Worm (Caenorhabditis elegans) whole organism, midembryonic: ENCODE measurements around the gene his-41.

Experiments
- T22C8.4 ChIP-seq: fragments of 200-800 bp; sonication (Bioruptor generic); IDR thresholded peaks from 2 replicates; pipeline ENCODE4 v1.3.6; 2022; ENCODE audit warnings: missing genetic modification characterization, missing compliant biosample characterization
- med-1 ChIP-seq: sonication (generic microtip); optimal IDR thresholded peaks from 2 replicates; lab custom pipeline; 2017; ENCODE audit warnings: missing genetic modification characterization, mild to moderate bottlenecking, missing compliant biosample characterization, antibody characterized with exemption, missing genetic modification reagents; ENCODE audit not compliant: insufficient read depth
- ref-1 ChIP-seq: fragments of 200-800 bp; sonication (Bioruptor generic); conservative IDR thresholded peaks from 2 replicates; pipeline ENCODE4 v1.3.6; 2022; ENCODE audit warnings: missing genetic modification reagents, missing genetic modification characterization, missing compliant biosample characterization

- no peak for TF ChIP-seq T22C8.4 (GFP tag; lab: Robert Waterston, UW)
- TF ChIP-seq ref-1 (GFP tag; lab: Robert Waterston, UW) = no peak
- TF ChIP-seq med-1 = no peak
These were observed 26.5 kb upstream of the his-41 start, which contains the start of gene C50F4.8 for ce11 chrV:9518832-9519231.
